Fruit fly (Drosophila melanogaster): ENCODE measurements around the gene CG34117.

DNA sequence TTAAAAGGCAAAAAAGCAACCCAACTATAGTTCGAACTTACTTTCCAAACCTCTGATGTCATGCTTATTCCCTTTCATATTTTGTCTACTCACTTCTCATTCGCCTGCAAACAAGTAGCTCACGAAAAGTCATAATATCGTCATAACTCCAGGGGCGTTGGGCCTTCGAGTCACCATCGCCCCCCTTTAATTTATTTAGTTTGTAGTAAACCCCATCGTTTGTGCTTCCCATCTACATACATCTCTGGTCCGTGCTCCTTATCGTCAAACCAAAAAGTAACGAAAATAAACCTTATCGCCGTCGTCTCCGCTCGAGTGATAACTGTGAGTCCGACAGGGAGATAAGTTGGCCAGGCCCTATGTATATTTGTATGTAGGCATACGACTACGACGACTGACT lies 29.1 kb upstream of the CG34117 start:
- no peak for TF ChIP-seq CG11902 (GFP tag; optimal IDR thresholded peaks at IDR 0.05)
- no peak for TF ChIP-seq Gug (GFP tag; IDR thresholded peaks at IDR 0.05)
- peak; percentile 2 for TF ChIP-seq Ets21C (GFP tag; optimal IDR thresholded peaks at IDR 0.05)
- TF ChIP-seq Met (GFP tag; optimal IDR thresholded peaks at IDR 0.05), result peak; percentile 71
- no peak for TF ChIP-seq Sox15 (GFP tag; optimal IDR thresholded peaks at IDR 0.05)
- no peak for TF ChIP-seq CG11762 (GFP tag; optimal IDR thresholded peaks at IDR 0.05; ENCODE audit: insufficient read depth)
